In the genomic region with DNA sequence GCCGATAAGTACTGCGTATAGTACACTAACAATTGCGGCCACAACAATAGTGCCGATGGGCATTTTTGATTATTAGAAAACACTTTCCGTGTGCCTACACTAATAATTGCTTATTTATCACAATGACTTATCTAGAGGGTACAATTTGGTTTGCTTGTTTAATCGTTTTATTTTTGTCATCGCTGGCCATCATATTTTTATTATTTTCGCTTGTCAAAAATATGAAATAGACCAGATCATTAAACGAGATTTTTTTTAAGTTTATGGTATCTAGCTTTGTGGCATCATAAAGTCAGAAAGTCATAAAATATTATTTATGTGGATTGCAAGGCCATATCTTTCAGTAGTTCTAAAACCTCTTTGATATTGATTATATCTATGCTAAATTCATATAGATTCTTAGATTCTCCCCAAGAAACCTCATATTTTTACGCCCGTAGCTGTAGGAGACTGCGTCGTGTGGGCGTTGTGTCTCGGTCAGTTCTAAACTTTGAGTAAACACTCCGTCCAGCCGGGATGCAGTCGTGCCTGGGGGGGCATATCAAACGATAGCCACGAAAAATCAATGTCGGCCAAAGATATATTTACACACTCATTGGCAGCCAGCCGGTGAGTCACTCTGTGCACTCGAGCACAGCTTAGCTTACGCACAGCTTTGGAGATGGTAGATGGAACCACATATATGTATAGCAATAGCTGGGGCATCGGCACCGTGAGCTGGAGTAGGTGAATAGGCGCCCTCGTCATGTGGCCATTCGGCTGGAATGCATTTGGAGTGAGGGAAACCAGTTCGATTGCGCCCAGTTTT, we compare ENCODE assay signal across 4 fruit fly cellular contexts.
TF ChIP-seq lines count a peak whose summit lies in the region.

No protein-coding gene starts in this region.

TF ChIP-seq in whole organism, adult, 20 proteins besides CTCF, POLR2A, EP300 and RAD21 (continued from another document):
- TF ChIP-seq ovo (GFP tag; optimal IDR thresholded peaks at IDR 0.05; lab: Kevin White, UChicago) (no peak), CG12768 (GFP tag; optimal IDR thresholded peaks at IDR 0.05; lab: Kevin White, UChicago) (peak; percentile 76), CG7101 (tag; optimal IDR thresholded peaks at IDR 0.05; lab: Kevin White, UChicago) (peak; percentile 59), CG33017 (tag; optimal IDR thresholded peaks at IDR 0.05; lab: Kevin White, UChicago) (peak; percentile 62)

TF ChIP-seq in whole organism, embryonic, 481 proteins besides CTCF, POLR2A, EP300 and RAD21 (continued from another document and continues in another):
- TF ChIP-seq CG30403 (GFP tag; optimal IDR thresholded peaks at IDR 0.05; lab: Kevin White, UChicago), result peak; percentile 58
- TF ChIP-seq CG17802 (tag; optimal IDR thresholded peaks at IDR 0.05; lab: Kevin White, UChicago), result no peak
- TF ChIP-seq Meics (GFP tag; optimal IDR thresholded peaks at IDR 0.05; lab: Kevin White, UChicago), result peak; percentile 53
- peak; percentile 91; the same call in 2 of the 3 replicates for TF ChIP-seq CG2199 (GFP tag; IDR thresholded peaks at IDR 0.05; lab: Robert Waterston, UW)
- no peak for TF ChIP-seq CHES-1-like (GFP tag; optimal IDR thresholded peaks at IDR 0.05; lab: Kevin White, UChicago)
- TF ChIP-seq CG4424 (GFP tag; optimal IDR thresholded peaks at IDR 0.05; lab: Kevin White, UChicago), result peak; percentile 40
- no peak for TF ChIP-seq Sin3A (optimal IDR thresholded peaks at IDR 0.05; lab: Kevin White, UChicago)
- TF ChIP-seq dmrt11E (tag; optimal IDR thresholded peaks at IDR 0.05; lab: Kevin White, UChicago), result peak; percentile 2
- no peak for TF ChIP-seq croc (GFP tag; conservative IDR thresholded peaks at IDR 0.05; lab: Robert Waterston, UW)
- TF ChIP-seq Dip3 (GFP tag; optimal IDR thresholded peaks at IDR 0.05; lab: Kevin White, UChicago), result peak; percentile 21
- TF ChIP-seq slbo (GFP tag; IDR thresholded peaks at IDR 0.05; lab: Robert Waterston, UW), result no peak
- TF ChIP-seq CG17359 (tag; optimal IDR thresholded peaks at IDR 0.05; lab: Kevin White, UChicago), result peak; percentile 7
- TF ChIP-seq CG14710 (tag; optimal IDR thresholded peaks at IDR 0.05; lab: Kevin White, UChicago), result peak; percentile 8
- no peak for TF ChIP-seq D19A (tag; optimal IDR thresholded peaks at IDR 0.05; lab: Kevin White, UChicago)
- peak; percentile 32 for TF ChIP-seq CG12391 (tag; optimal IDR thresholded peaks at IDR 0.05; lab: Kevin White, UChicago)
- TF ChIP-seq CG16815 (GFP tag; optimal IDR thresholded peaks at IDR 0.05; lab: Kevin White, UChicago), result peak; percentile 8
- TF ChIP-seq Sox102F (GFP tag; optimal IDR thresholded peaks at IDR 0.05; lab: Kevin White, UChicago), result peak; percentile 9
- TF ChIP-seq Hr51 (GFP tag; optimal IDR thresholded peaks at IDR 0.05; lab: Kevin White, UChicago), result peak in 1 of 2 experiments; percentile 19
- TF ChIP-seq dati (GFP tag; IDR thresholded peaks at IDR 0.05; lab: Robert Waterston, UW), result peak; percentile 16; the same call in 1 of the 2 replicates
- no peak; the same call in 1 of the 2 replicates for TF ChIP-seq Drgx (GFP tag; IDR thresholded peaks at IDR 0.05; lab: Robert Waterston, UW)
- peak; percentile 69 for TF ChIP-seq CG31441 (GFP tag; IDR thresholded peaks at IDR 0.05; lab: Robert Waterston, UW)
- peak; percentile 56 for TF ChIP-seq CG7839 (tag; optimal IDR thresholded peaks at IDR 0.05; lab: Kevin White, UChicago)
- TF ChIP-seq CG7745 (tag; optimal IDR thresholded peaks at IDR 0.05; lab: Kevin White, UChicago), result no peak
- TF ChIP-seq D (optimal IDR thresholded peaks at IDR 0.05; lab: Kevin White, UChicago), result no peak
- peak; percentile 29 for TF ChIP-seq D (GFP tag; optimal IDR thresholded peaks at IDR 0.05; lab: Kevin White, UChicago)
- TF ChIP-seq CG9437 (GFP tag; optimal IDR thresholded peaks at IDR 0.05; lab: Kevin White, UChicago), result peak; percentile 38
- TF ChIP-seq Myb (GFP tag; optimal IDR thresholded peaks at IDR 0.05; lab: Kevin White, UChicago), result peak; percentile 15
- TF ChIP-seq mam (GFP tag; optimal IDR thresholded peaks at IDR 0.05; lab: Kevin White, UChicago), result peak; percentile 19
- TF ChIP-seq chif (GFP tag; optimal IDR thresholded peaks at IDR 0.05; lab: Kevin White, UChicago), result peak in 1 of 2 experiments; percentile 25
- peak; percentile 43 for TF ChIP-seq lilli (GFP tag; optimal IDR thresholded peaks at IDR 0.05; lab: Kevin White, UChicago)
- TF ChIP-seq Blimp-1 (GFP tag; optimal IDR thresholded peaks at IDR 0.05; lab: Kevin White, UChicago), result peak; percentile 21
- TF ChIP-seq gem (tag; optimal IDR thresholded peaks at IDR 0.05; lab: Kevin White, UChicago), result peak; percentile 58
- TF ChIP-seq esg (GFP tag; conservative IDR thresholded peaks at IDR 0.05; lab: Robert Waterston, UW), result no peak
- peak; percentile 28; the same call in 1 of the 2 replicates for TF ChIP-seq lmd (GFP tag; IDR thresholded peaks at IDR 0.05; lab: Robert Waterston, UW)
- peak; percentile 28 for TF ChIP-seq CG11504 (tag; optimal IDR thresholded peaks at IDR 0.05; lab: Kevin White, UChicago)
- peak; percentile 84 for TF ChIP-seq CG11696 (GFP tag; IDR thresholded peaks at IDR 0.05; lab: Robert Waterston, UW)
- peak; percentile 4 for TF ChIP-seq CG6765 (GFP tag; optimal IDR thresholded peaks at IDR 0.05; lab: Kevin White, UChicago)
- peak; percentile 35 for TF ChIP-seq Six4 (GFP tag; optimal IDR thresholded peaks at IDR 0.05; lab: Kevin White, UChicago)

TF ChIP-seq in whole organism, prepupa, 60 proteins besides CTCF, POLR2A, EP300 and RAD21 (continued from another document and continues in another):
- peak; percentile 57 for TF ChIP-seq Met (GFP tag; optimal IDR thresholded peaks at IDR 0.05; lab: Kevin White, UChicago)
- peak; percentile 71 for TF ChIP-seq CG15336 (GFP tag; IDR thresholded peaks at IDR 0.05; lab: Robert Waterston, UW)
- TF ChIP-seq eg (GFP tag; IDR thresholded peaks at IDR 0.05; lab: Robert Waterston, UW), result peak; percentile 64; the same call in 2 of the 3 replicates
- peak; percentile 42 for TF ChIP-seq CG3919 (GFP tag; optimal IDR thresholded peaks at IDR 0.05; lab: Kevin White, UChicago)
- TF ChIP-seq CG11762 (GFP tag; optimal IDR thresholded peaks at IDR 0.05; lab: Kevin White, UChicago; ENCODE audit: insufficient read depth), result no peak
- no peak for TF ChIP-seq vri (GFP tag; optimal IDR thresholded peaks at IDR 0.05; lab: Kevin White, UChicago)
- TF ChIP-seq acj6 (GFP tag; optimal IDR thresholded peaks at IDR 0.05; lab: Kevin White, UChicago), result peak; percentile 58
- TF ChIP-seq Hr4 (GFP tag; optimal IDR thresholded peaks at IDR 0.05; lab: Kevin White, UChicago), result peak; percentile 77
- TF ChIP-seq CG8319 (GFP tag; optimal IDR thresholded peaks at IDR 0.05; lab: Kevin White, UChicago), result no peak
- TF ChIP-seq net (GFP tag; optimal IDR thresholded peaks at IDR 0.05; lab: Kevin White, UChicago), result peak; percentile 60
- peak; percentile 90 for TF ChIP-seq Eip78C (GFP tag; lab: Kevin White, UChicago)
- TF ChIP-seq spab (GFP tag; optimal IDR thresholded peaks at IDR 0.05; lab: Kevin White, UChicago), result peak; percentile 48
- TF ChIP-seq Lpt (GFP tag; optimal IDR thresholded peaks at IDR 0.05; lab: Kevin White, UChicago), result no peak
- peak; percentile 58 for TF ChIP-seq CG10631 (GFP tag; optimal IDR thresholded peaks at IDR 0.05; lab: Kevin White, UChicago)
- peak; percentile 25 for TF ChIP-seq CG7368 (GFP tag; optimal IDR thresholded peaks at IDR 0.05; lab: Kevin White, UChicago)
- TF ChIP-seq CG6808 (GFP tag; optimal IDR thresholded peaks at IDR 0.05; lab: Kevin White, UChicago), result peak; percentile 21
- peak; percentile 56 for TF ChIP-seq lz (GFP tag; optimal IDR thresholded peaks at IDR 0.05; lab: Kevin White, UChicago)
- peak; percentile 29 for TF ChIP-seq Ets96B (tag; optimal IDR thresholded peaks at IDR 0.05; lab: Kevin White, UChicago)
- TF ChIP-seq CG16779 (tag; optimal IDR thresholded peaks at IDR 0.05; lab: Kevin White, UChicago), result peak; percentile 14
- TF ChIP-seq CG8119 (GFP tag; IDR thresholded peaks at IDR 0.05; lab: Robert Waterston, UW), result peak; percentile 48; the same call in 2 of the 3 replicates
- peak; percentile 44 for TF ChIP-seq achi (GFP tag; optimal IDR thresholded peaks at IDR 0.05; lab: Kevin White, UChicago)
- peak; percentile 65 for TF ChIP-seq CG6276 (GFP tag; optimal IDR thresholded peaks at IDR 0.05; lab: Kevin White, UChicago)
- TF ChIP-seq CG8632 (GFP tag; optimal IDR thresholded peaks at IDR 0.05; lab: Kevin White, UChicago), result peak; percentile 38
- peak; percentile 70 for TF ChIP-seq Sox14 (GFP tag; optimal IDR thresholded peaks at IDR 0.05; lab: Kevin White, UChicago)
- peak; percentile 57 for TF ChIP-seq Sox102F (GFP tag; optimal IDR thresholded peaks at IDR 0.05; lab: Kevin White, UChicago)
- peak; percentile 41 for TF ChIP-seq CG6792 (GFP tag; optimal IDR thresholded peaks at IDR 0.05; lab: Kevin White, UChicago)
- no peak for TF ChIP-seq fkh (GFP tag; optimal IDR thresholded peaks at IDR 0.05; lab: Kevin White, UChicago)
- peak; percentile 37 for TF ChIP-seq Smox (GFP tag; optimal IDR thresholded peaks at IDR 0.05; lab: Kevin White, UChicago)
- TF ChIP-seq CG11294 (GFP tag; IDR thresholded peaks at IDR 0.05; lab: Robert Waterston, UW), result no peak
- TF ChIP-seq Gug (GFP tag; IDR thresholded peaks at IDR 0.05; lab: Robert Waterston, UW), result peak; percentile 41
- TF ChIP-seq Hr38 (GFP tag; optimal IDR thresholded peaks at IDR 0.05; lab: Kevin White, UChicago), result no peak
- TF ChIP-seq Blimp-1 (GFP tag; optimal IDR thresholded peaks at IDR 0.05; lab: Kevin White, UChicago), result no peak
- peak; percentile 3 for TF ChIP-seq CG3032 (tag; optimal IDR thresholded peaks at IDR 0.05; lab: Kevin White, UChicago)
- no peak for TF ChIP-seq dsx (GFP tag; optimal IDR thresholded peaks at IDR 0.05; lab: Kevin White, UChicago; ENCODE audit: poor library complexity, severe bottlenecking)
- peak; percentile 44 for TF ChIP-seq CG10669 (GFP tag; optimal IDR thresholded peaks at IDR 0.05; lab: Kevin White, UChicago)
- TF ChIP-seq svp (GFP tag; lab: Kevin White, UChicago), result peak; percentile 81
- TF ChIP-seq CG31627 (GFP tag; optimal IDR thresholded peaks at IDR 0.05; lab: Kevin White, UChicago), result peak; percentile 49
- TF ChIP-seq CG32006 (GFP tag; optimal IDR thresholded peaks at IDR 0.05; lab: Kevin White, UChicago), result peak; percentile 86
- TF ChIP-seq Eip93F (GFP tag; optimal IDR thresholded peaks at IDR 0.05; lab: Kevin White, UChicago), result no peak
- TF ChIP-seq OdsH (GFP tag; optimal IDR thresholded peaks at IDR 0.05; lab: Kevin White, UChicago), result peak; percentile 68
- TF ChIP-seq salr (GFP tag; optimal IDR thresholded peaks at IDR 0.05; lab: Kevin White, UChicago), result peak; percentile 27 to 74
- TF ChIP-seq Sox15 (GFP tag; optimal IDR thresholded peaks at IDR 0.05; lab: Kevin White, UChicago), result peak; percentile 8

TF ChIP-seq in whole organism, pupa, 21 proteins besides CTCF, POLR2A, EP300 and RAD21 (continued from another document):
- TF ChIP-seq CG34367 (tag; optimal IDR thresholded peaks at IDR 0.05; lab: Kevin White, UChicago), result peak; percentile 59
- peak; percentile 50 for TF ChIP-seq CG15710 (tag; optimal IDR thresholded peaks at IDR 0.05; lab: Kevin White, UChicago)
